Worm (Caenorhabditis elegans): ENCODE data around the gene T24E12.1.
A peak's percentile ranks its signal among the peaks of the same experiment; 100 is the strongest.

The T24E12.1 gene

DNA sequence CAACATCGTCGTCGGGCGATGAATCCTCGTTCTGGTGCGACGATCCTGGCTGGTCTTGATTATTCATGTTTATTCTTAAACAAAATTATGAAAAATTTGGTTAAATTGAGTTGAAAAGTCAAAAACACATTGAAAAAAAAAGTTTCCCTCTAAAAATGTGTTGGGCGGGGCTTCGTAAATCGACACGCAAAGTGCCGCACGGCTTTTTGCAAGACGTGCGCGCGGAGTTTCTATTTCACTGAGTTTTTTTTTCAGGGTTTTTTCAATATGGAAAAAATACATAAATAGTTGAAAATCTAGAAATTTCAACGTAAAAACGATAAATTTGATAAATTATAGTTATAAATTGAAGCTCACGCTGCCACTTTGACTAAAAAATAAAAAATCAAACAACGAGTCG lies 22.7 kb downstream of the T24E12.1 start, which contains the start of gene F54D10.5:
Gene F54D10.5 (minus strand): TSS at position 74 of the 400 bp plus-strand sequence.
- peak in 1 of 2 experiments; percentile 66 for TF ChIP-seq mdl-1 (tag; optimal IDR thresholded peaks at IDR 0.05)
- TF ChIP-seq dpl-1 (GFP tag; optimal IDR thresholded peaks at IDR 0.05) = peak; percentile 95
- TF ChIP-seq unc-30 (tag; optimal IDR thresholded peaks at IDR 0.05) = no peak
- TF ChIP-seq unc-130 (tag; optimal IDR thresholded peaks at IDR 0.05) = peak; percentile 81
- TF ChIP-seq elt-2 (tag; optimal IDR thresholded peaks at IDR 0.05) = peak; percentile 73
- TF ChIP-seq sptf-1 (tag; optimal IDR thresholded peaks at IDR 0.05) = no peak
- TF ChIP-seq aha-1 (tag; optimal IDR thresholded peaks at IDR 0.05) = no peak
- TF ChIP-seq mab-9 (GFP tag; IDR thresholded peaks at IDR 0.05) = peak; percentile 41; the same call in 1 of the 2 replicates
- no peak for TF ChIP-seq hlh-4 (tag; optimal IDR thresholded peaks at IDR 0.05)
- peak; percentile 15 for TF ChIP-seq ceh-90 (tag; optimal IDR thresholded peaks at IDR 0.05)
- TF ChIP-seq nhr-85 (tag) = peak; percentile 89
- TF ChIP-seq lin-14 (GFP tag; optimal IDR thresholded peaks at IDR 0.05) = peak; percentile 77
- peak; percentile 87 for TF ChIP-seq nhr-71 (tag; optimal IDR thresholded peaks at IDR 0.05)
- TF ChIP-seq lin-13 (GFP tag; optimal IDR thresholded peaks at IDR 0.05) = peak; percentile 55
- TF ChIP-seq nhr-28 (tag; optimal IDR thresholded peaks at IDR 0.05) = no peak
- TF ChIP-seq irx-1 (tag; optimal IDR thresholded peaks at IDR 0.05) = no peak
- peak; percentile 63 for TF ChIP-seq lin-15B (tag; optimal IDR thresholded peaks at IDR 0.05)
- TF ChIP-seq unc-86 (tag; optimal IDR thresholded peaks at IDR 0.05) = peak; percentile 76
- TF ChIP-seq mep-1 (tag; optimal IDR thresholded peaks at IDR 0.05) = peak; percentile 71
- peak; percentile 85 for TF ChIP-seq nhr-47 (tag; optimal IDR thresholded peaks at IDR 0.05)
- no peak for TF ChIP-seq efl-3 (GFP tag; optimal IDR thresholded peaks at IDR 0.05)
- TF ChIP-seq vab-15 (tag; optimal IDR thresholded peaks at IDR 0.05) = no peak
- TF ChIP-seq C04F5.9 (tag; optimal IDR thresholded peaks at IDR 0.05) = peak; percentile 54
- TF ChIP-seq snu-23 (GFP tag; optimal IDR thresholded peaks at IDR 0.05) = peak; percentile 82
- TF ChIP-seq F16B12.6 (tag; optimal IDR thresholded peaks at IDR 0.05) = peak; percentile 68
- TF ChIP-seq nhr-12 (tag; optimal IDR thresholded peaks at IDR 0.05) = no peak
- peak; percentile 56 for TF ChIP-seq nhr-11 (tag; optimal IDR thresholded peaks at IDR 0.05)
- TF ChIP-seq hlh-17 (GFP tag; optimal IDR thresholded peaks at IDR 0.05; ENCODE audit: borderline replicate concordance) = no peak
- TF ChIP-seq lir-3 (tag; optimal IDR thresholded peaks at IDR 0.05; ENCODE audit: poor library complexity) = no peak
- no peak for TF ChIP-seq pqm-1 (tag; optimal IDR thresholded peaks at IDR 0.05)
- no peak for TF ChIP-seq pax-3 (tag; optimal IDR thresholded peaks at IDR 0.05)
- TF ChIP-seq sox-4 (tag; optimal IDR thresholded peaks at IDR 0.05) = no peak
- TF ChIP-seq aly-2 (tag; optimal IDR thresholded peaks at IDR 0.05) = no peak
- TF ChIP-seq nhr-19 (GFP tag; conservative IDR thresholded peaks at IDR 0.05) = peak; percentile 82
- no peak for TF ChIP-seq blmp-1 (tag; optimal IDR thresholded peaks at IDR 0.05)
- no peak for TF ChIP-seq zag-1 (tag; optimal IDR thresholded peaks at IDR 0.05)
- peak; percentile 10 for TF ChIP-seq nhr-237 (tag; optimal IDR thresholded peaks at IDR 0.05)
- no peak for TF ChIP-seq tlp-1 (tag; optimal IDR thresholded peaks at IDR 0.05)
- peak; percentile 88 for TF ChIP-seq skn-1 (tag; optimal IDR thresholded peaks at IDR 0.05)
- TF ChIP-seq fos-1 (tag; optimal IDR thresholded peaks at IDR 0.05) = peak; percentile 47
- TF ChIP-seq nhr-77 (tag; optimal IDR thresholded peaks at IDR 0.05) = no peak
- TF ChIP-seq fkh-4 (tag; optimal IDR thresholded peaks at IDR 0.05; ENCODE audit: borderline replicate concordance) = no peak
- peak; percentile 82 for TF ChIP-seq swsn-7 (tag; optimal IDR thresholded peaks at IDR 0.05)
- peak; percentile 85 to 86 for TF ChIP-seq lsy-2 (tag; optimal IDR thresholded peaks at IDR 0.05)
- no peak for TF ChIP-seq ces-1 (GFP tag; optimal IDR thresholded peaks at IDR 0.05)
- TF ChIP-seq ztf-11 (tag; optimal IDR thresholded peaks at IDR 0.05) = peak in 1 of 2 experiments; percentile 13
- TF ChIP-seq ama-1 (optimal IDR thresholded peaks at IDR 0.05) = no peak
- TF ChIP-seq jun-1 (tag; optimal IDR thresholded peaks at IDR 0.05) = peak; percentile 37
- TF ChIP-seq lin-39 (tag; optimal IDR thresholded peaks at IDR 0.05) = peak; percentile 69
- no peak for TF ChIP-seq C34B4.2 (tag; optimal IDR thresholded peaks at IDR 0.05)
- TF ChIP-seq Y116A8C.19 (tag; optimal IDR thresholded peaks at IDR 0.05; ENCODE audit: borderline replicate concordance) = no peak
- peak; percentile 81 for TF ChIP-seq xbp-1 (tag; optimal IDR thresholded peaks at IDR 0.05)
- TF ChIP-seq unc-62 (GFP tag; optimal IDR thresholded peaks at IDR 0.05) = no peak
- no peak for TF ChIP-seq sup-37 (GFP tag; optimal IDR thresholded peaks at IDR 0.05)
- no peak for TF ChIP-seq dsc-1 (tag; optimal IDR thresholded peaks at IDR 0.05)
